Fruit fly (Drosophila melanogaster) whole organism, embryonic: Measurements from ENCODE around the gene CG43401.

Experiments used
- Antp ChIP-seq: fragments of 200-800 bp; sonication (Bioruptor generic); optimal IDR thresholded peaks from 3 replicates; lab custom pipeline; 2016; ENCODE audit warnings: missing biosample characterization, missing genetic modification characterization
- Atf-2 ChIP-seq: fragments of 200-800 bp; sonication (Bioruptor generic); optimal IDR thresholded peaks from 2 replicates; lab custom pipeline; 2016; ENCODE audit warnings: missing biosample characterization, missing genetic modification characterization
- Atf3 ChIP-seq: fragments of 200-800 bp; sonication (Bioruptor generic); optimal IDR thresholded peaks from 3 replicates; lab custom pipeline; 2016; ENCODE audit warnings: missing biosample characterization, missing genetic modification characterization
- Bdp1 ChIP-seq: fragments of 200-800 bp; sonication (Bioruptor generic); optimal IDR thresholded peaks from 3 replicates; lab custom pipeline; 2016; ENCODE audit warnings: missing biosample characterization, missing genetic modification characterization
- Bteb2 ChIP-seq: fragments of 200-800 bp; sonication (Bioruptor generic); optimal IDR thresholded peaks from 2 replicates; lab custom pipeline; 2016; ENCODE audit warnings: missing biosample characterization, missing genetic modification characterization
- CG11093 ChIP-seq: fragments of 200-800 bp; sonication (Bioruptor generic); IDR thresholded peaks from 3 replicates; pipeline ENCODE4 v1.3.6; 2022; ENCODE audit warnings: missing biosample characterization, missing genetic modification characterization
- CG11723 ChIP-seq: fragments of 200-800 bp; sonication (Bioruptor generic); optimal IDR thresholded peaks from 2 replicates; lab custom pipeline; 2017; ENCODE audit warnings: missing biosample characterization, mild to moderate bottlenecking, missing genetic modification characterization
- CG12659 ChIP-seq: fragments of 200-800 bp; sonication (Bioruptor generic); optimal IDR thresholded peaks from 3 replicates; lab custom pipeline; 2017; ENCODE audit warnings: mild to moderate bottlenecking, missing biosample characterization, missing genetic modification reagents, missing genetic modification characterization
- CG12942 ChIP-seq: fragments of 200-800 bp; sonication (Bioruptor generic); optimal IDR thresholded peaks from 3 replicates; lab custom pipeline; 2016; ENCODE audit warnings: missing biosample characterization, missing genetic modification characterization
- CG13424 ChIP-seq: fragments of 200-800 bp; sonication (Bioruptor generic); optimal IDR thresholded peaks from 2 replicates; lab custom pipeline; 2019; ENCODE audit warnings: missing biosample characterization, mild to moderate bottlenecking, missing genetic modification characterization, moderate library complexity
- CG13894 ChIP-seq: fragments of 200-800 bp; sonication (Bioruptor generic); optimal IDR thresholded peaks from 3 replicates; lab custom pipeline; 2018; ENCODE audit warnings: missing biosample characterization, mild to moderate bottlenecking, missing genetic modification characterization, moderate library complexity
- CG15479 ChIP-seq: fragments of 200-800 bp; sonication (Bioruptor generic); optimal IDR thresholded peaks from 3 replicates; lab custom pipeline; 2019; ENCODE audit warnings: missing biosample characterization, mild to moderate bottlenecking, missing genetic modification characterization, moderate library complexity
- CG1603 ChIP-seq: fragments of 200-800 bp; sonication (Bioruptor generic); optimal IDR thresholded peaks from 2 replicates; lab custom pipeline; 2019; ENCODE audit warnings: missing biosample characterization, mild to moderate bottlenecking, missing genetic modification characterization, moderate library complexity
- CG1647 ChIP-seq: fragments of 200-800 bp; sonication (Bioruptor generic); optimal IDR thresholded peaks from 3 replicates; lab custom pipeline; 2016; ENCODE audit warnings: missing biosample characterization, missing genetic modification characterization
- CG16815 ChIP-seq: fragments of 200-800 bp; sonication (Bioruptor generic); optimal IDR thresholded peaks from 3 replicates; lab custom pipeline; 2017; ENCODE audit warnings: missing biosample characterization, mild to moderate bottlenecking, missing genetic modification characterization
- CG18262 ChIP-seq: fragments of 200-800 bp; optimal IDR thresholded peaks from 3 replicates; lab custom pipeline; 2019; ENCODE audit warnings: missing biosample characterization, mild to moderate bottlenecking, missing genetic modification characterization, moderate library complexity
- CG2712 ChIP-seq: fragments of 200-800 bp; optimal IDR thresholded peaks from 3 replicates; lab custom pipeline; 2019; ENCODE audit warnings: missing biosample characterization, mild to moderate bottlenecking, missing genetic modification characterization, moderate library complexity
- CG31441 ChIP-seq: fragments of 200-800 bp; sonication (Bioruptor generic); IDR thresholded peaks from 2 replicates; pipeline ENCODE4 v1.3.6; 2022; ENCODE audit warnings: missing biosample characterization, missing genetic modification characterization
- CG5245 ChIP-seq: fragments of 200-800 bp; sonication (Bioruptor generic); optimal IDR thresholded peaks from 3 replicates; lab custom pipeline; 2016; ENCODE audit warnings: missing biosample characterization, missing genetic modification characterization
- CG6689 ChIP-seq: fragments of 200-800 bp; sonication (Bioruptor generic); IDR thresholded peaks from 2 replicates; pipeline ENCODE4 v1.3.6; 2022; ENCODE audit warnings: missing biosample characterization, missing genetic modification characterization
- CG7987 ChIP-seq: fragments of 200-800 bp; sonication (Bioruptor generic); optimal IDR thresholded peaks from 2 replicates; lab custom pipeline; 2018; ENCODE audit warnings: missing biosample characterization, mild to moderate bottlenecking, missing genetic modification characterization, moderate library complexity
- CkIIα-i1 ChIP-seq: fragments of 200-800 bp; sonication (Bioruptor generic); IDR thresholded peaks from 2 replicates; pipeline ENCODE4 v1.3.6; 2022; ENCODE audit warnings: missing biosample characterization, missing genetic modification characterization
- Doc3 ChIP-seq: fragments of 200-800 bp; sonication (Bioruptor generic); IDR thresholded peaks from 3 replicates; pipeline ENCODE4 v1.3.6; 2022; ENCODE audit warnings: missing biosample characterization, missing genetic modification characterization; ENCODE audit not compliant: partially characterized antibody
- Drgx ChIP-seq: fragments of 200-800 bp; sonication (Bioruptor generic); IDR thresholded peaks from 2 replicates; pipeline ENCODE4 v1.3.6; 2022; ENCODE audit warnings: missing biosample characterization, missing genetic modification characterization
- E2f2 ChIP-seq: fragments of 200-800 bp; sonication (Bioruptor generic); IDR thresholded peaks from 2 replicates; pipeline ENCODE4 v1.3.6; 2022; ENCODE audit warnings: missing biosample characterization, missing genetic modification characterization
- Hmr ChIP-seq: fragments of 200-800 bp; sonication (Bioruptor generic); optimal IDR thresholded peaks from 3 replicates; lab custom pipeline; 2017; ENCODE audit warnings: mild to moderate bottlenecking, missing biosample characterization, missing genetic modification reagents, missing genetic modification characterization
- Hr3 ChIP-seq: fragments of 200-800 bp; sonication (Bioruptor generic); optimal IDR thresholded peaks from 3 replicates; lab custom pipeline; 2016; ENCODE audit warnings: missing biosample characterization, missing genetic modification characterization
- Hr39 ChIP-seq: fragments of >200 bp; optimal IDR thresholded peaks from 2 replicates; lab custom pipeline; 2017
- Hr51 ChIP-seq, 2 experiments: fragments of 200-800 bp; sonication (Bioruptor generic); optimal IDR thresholded peaks; 2 replicates in 1 of 2; 3 replicates in 1 of 2; lab custom pipeline; 2016 to 2018; ENCODE audit warnings: missing biosample characterization in 2 of 2, missing genetic modification characterization in 2 of 2, mild to moderate bottlenecking in 1 of 2, moderate library complexity in 1 of 2
- Hsf ChIP-seq: fragments of 200-800 bp; sonication (Bioruptor generic); optimal IDR thresholded peaks from 3 replicates; lab custom pipeline; 2016; ENCODE audit warnings: missing biosample characterization, missing genetic modification characterization
- MTF-1 ChIP-seq: fragments of 200-800 bp; sonication (Bioruptor generic); optimal IDR thresholded peaks from 2 replicates; lab custom pipeline; 2018; ENCODE audit warnings: missing biosample characterization, mild to moderate bottlenecking, missing genetic modification characterization, borderline replicate concordance
- Nf-YA ChIP-seq: fragments of 200-800 bp; sonication (Bioruptor generic); IDR thresholded peaks from 2 replicates; pipeline ENCODE4 v1.3.6; 2022; ENCODE audit warnings: missing biosample characterization, missing genetic modification characterization
- Poxn ChIP-seq: fragments of 200-800 bp; sonication (Bioruptor generic); IDR thresholded peaks from 2 replicates; pipeline ENCODE4 v1.3.6; 2022; ENCODE audit warnings: missing biosample characterization, missing genetic modification characterization
- Ravus ChIP-seq: fragments of 200-800 bp; sonication (Bioruptor generic); IDR thresholded peaks from 2 replicates; pipeline ENCODE4 v1.3.6; 2022; ENCODE audit warnings: missing biosample characterization, missing genetic modification characterization
- Sry-β ChIP-seq: fragments of 200-800 bp; sonication (Bioruptor generic); optimal IDR thresholded peaks from 2 replicates; lab custom pipeline; 2018; ENCODE audit warnings: missing biosample characterization, mild to moderate bottlenecking, missing genetic modification characterization, moderate library complexity
- Trl ChIP-seq, 3 experiments: fragments of >200 bp in 2 of 3; fragments of 200-800 bp in 1 of 3; sonication (Bioruptor generic) in 1 of 3; optimal IDR thresholded peaks; 2 replicates in 1 of 3; 3 replicates in 2 of 3; lab custom pipeline; 2016 to 2017; ENCODE audit warnings: missing biosample characterization in 1 of 3, missing genetic modification characterization in 1 of 3
- al ChIP-seq: fragments of 200-800 bp; sonication (Bioruptor generic); IDR thresholded peaks from 2 replicates; pipeline ENCODE4 v1.3.6; 2022; ENCODE audit warnings: missing biosample characterization, missing genetic modification characterization
- eyg ChIP-seq: fragments of 200-800 bp; sonication (Bioruptor generic); optimal IDR thresholded peaks from 3 replicates; lab custom pipeline; 2016; ENCODE audit warnings: missing biosample characterization, missing genetic modification characterization
- fd102C ChIP-seq: fragments of 200-800 bp; sonication (Bioruptor generic); optimal IDR thresholded peaks from 2 replicates; lab custom pipeline; 2018; ENCODE audit warnings: missing biosample characterization, mild to moderate bottlenecking, missing genetic modification characterization, moderate library complexity
- fd64A ChIP-seq: fragments of 200-800 bp; sonication (Bioruptor generic); optimal IDR thresholded peaks from 3 replicates; lab custom pipeline; 2018; ENCODE audit warnings: missing biosample characterization, mild to moderate bottlenecking, missing genetic modification characterization
- fru ChIP-seq: fragments of >200 bp; optimal IDR thresholded peaks from 2 replicates; lab custom pipeline; 2017
- hkb ChIP-seq, 2 experiments: fragments of 200-800 bp in 1 of 2; fragments of >200 bp in 1 of 2; sonication (Bioruptor generic) in 1 of 2; IDR thresholded peaks in 1 of 2; optimal IDR thresholded peaks in 1 of 2; 2 replicates each; pipeline versions ENCODE4 v1.3.6 to Lab custom; 2017 to 2022; ENCODE audit warnings: missing biosample characterization in 1 of 2, missing genetic modification characterization in 1 of 2
- org-1 ChIP-seq: fragments of 200-800 bp; sonication (Bioruptor generic); optimal IDR thresholded peaks from 2 replicates; lab custom pipeline; 2017; ENCODE audit warnings: missing biosample characterization, missing genetic modification characterization
- scrt ChIP-seq: fragments of 200-800 bp; sonication (Bioruptor generic); optimal IDR thresholded peaks from 2 replicates; lab custom pipeline; 2018; ENCODE audit warnings: missing biosample characterization, mild to moderate bottlenecking, missing genetic modification characterization, moderate library complexity
- sima ChIP-seq: fragments of 200-800 bp; sonication (Bioruptor generic); optimal IDR thresholded peaks from 2 replicates; lab custom pipeline; 2016; ENCODE audit warnings: missing biosample characterization, missing genetic modification characterization
- slou ChIP-seq: fragments of 200-800 bp; sonication (Bioruptor generic); optimal IDR thresholded peaks from 3 replicates; lab custom pipeline; 2016; ENCODE audit warnings: missing biosample characterization, missing genetic modification characterization
- stc ChIP-seq: fragments of 200-800 bp; sonication (Bioruptor generic); IDR thresholded peaks from 2 replicates; pipeline ENCODE4 v1.3.6; 2022; ENCODE audit warnings: missing biosample characterization, missing genetic modification characterization
- tin ChIP-seq: fragments of 200-800 bp; sonication (Bioruptor generic); optimal IDR thresholded peaks from 3 replicates; lab custom pipeline; 2016; ENCODE audit warnings: missing biosample characterization, missing genetic modification characterization
- tup ChIP-seq: fragments of 200-800 bp; sonication (Bioruptor generic); optimal IDR thresholded peaks from 2 replicates; lab custom pipeline; 2016; ENCODE audit warnings: missing biosample characterization, mild to moderate bottlenecking, missing genetic modification characterization, moderate library complexity
- wor ChIP-seq: fragments of 200-800 bp; sonication (Bioruptor generic); IDR thresholded peaks from 2 replicates; pipeline ENCODE4 v1.3.6; 2022; ENCODE audit warnings: missing biosample characterization, missing genetic modification characterization

The CG43401 gene

dm6 chr2L:1426821-1427265 lies 1.4 kb upstream of the CG43401 start (continued):
- peak; percentile 81 for TF ChIP-seq CG16815 (GFP tag; lab: Kevin White, UChicago)
- TF ChIP-seq stc (GFP tag; lab: Robert Waterston, UW): peak; percentile 83
- no peak for TF ChIP-seq Poxn (GFP tag; lab: Robert Waterston, UW)
- TF ChIP-seq wor: peak; percentile 63; the same call in 1 of the 2 replicates
- TF ChIP-seq slou: peak; percentile 47
- TF ChIP-seq scrt (GFP tag; lab: Kevin White, UChicago): peak; percentile 14
- TF ChIP-seq CG11093: peak; percentile 69; the same call in 2 of the 3 replicates
- peak; percentile 67 for TF ChIP-seq CG5245 (GFP tag; lab: Kevin White, UChicago)
- peak; percentile 90 for TF ChIP-seq CG2712
- TF ChIP-seq Bdp1 (GFP tag; lab: Kevin White, UChicago): peak; percentile 40
- TF ChIP-seq hkb (optimal IDR thresholded peaks at IDR 0.05; lab: Kevin White, UChicago): no peak
- TF ChIP-seq hkb (GFP tag; IDR thresholded peaks at IDR 0.05; lab: Robert Waterston, UW): peak; percentile 79
- TF ChIP-seq CG13424 (tag; lab: Kevin White, UChicago): peak; percentile 52
- TF ChIP-seq eyg: no peak
- TF ChIP-seq E2f2 (GFP tag; lab: Robert Waterston, UW): peak; percentile 43; the same call in 1 of the 2 replicates
- no peak for TF ChIP-seq Hr39
- TF ChIP-seq Bteb2 (GFP tag; lab: Kevin White, UChicago): no peak
- TF ChIP-seq Hmr (GFP tag; lab: Kevin White, UChicago): peak; percentile 15
- TF ChIP-seq Hr3: peak; percentile 79
- no peak for TF ChIP-seq Antp (GFP tag; lab: Kevin White, UChicago)
- peak; percentile 74 for TF ChIP-seq tin (GFP tag; lab: Kevin White, UChicago)
- TF ChIP-seq CG7987 (GFP tag; lab: Kevin White, UChicago): no peak
- TF ChIP-seq CG11723 (GFP tag; lab: Kevin White, UChicago): peak; percentile 48
- peak; percentile 32 for TF ChIP-seq fd64A
- TF ChIP-seq tup: peak; percentile 21
- peak; percentile 41; the same call in 1 of the 2 replicates for TF ChIP-seq Drgx (GFP tag; lab: Robert Waterston, UW)
- TF ChIP-seq Trl (optimal IDR thresholded peaks at IDR 0.05; lab: Kevin White, UChicago): no peak
- TF ChIP-seq Trl (GFP tag; optimal IDR thresholded peaks at IDR 0.05; lab: Kevin White, UChicago): peak; percentile 44
- no peak for TF ChIP-seq Doc3
- peak; percentile 56; the same call in 1 of the 2 replicates for TF ChIP-seq Nf-YA (GFP tag; lab: Robert Waterston, UW)
- TF ChIP-seq CkIIα-i1: no peak
- TF ChIP-seq Hr51 (GFP tag; optimal IDR thresholded peaks at IDR 0.05; lab: Kevin White, UChicago): peak; percentile 29 to 70
- TF ChIP-seq Hsf (GFP tag; lab: Kevin White, UChicago): peak; percentile 65
- TF ChIP-seq CG12942: peak; percentile 33
- TF ChIP-seq fd102C: peak; percentile 4
- TF ChIP-seq CG31441: peak; percentile 86
- TF ChIP-seq CG12659: peak; percentile 54
- no peak for TF ChIP-seq fru (lab: Kevin White, UChicago)
- peak; percentile 11 for TF ChIP-seq CG1647 (GFP tag; lab: Kevin White, UChicago)
- TF ChIP-seq CG1603 (tag; lab: Kevin White, UChicago): peak; percentile 66
- TF ChIP-seq Ravus (GFP tag; lab: Robert Waterston, UW): no peak
- peak; percentile 34 for TF ChIP-seq MTF-1 (GFP tag; lab: Kevin White, UChicago)
- TF ChIP-seq CG13894 (tag; lab: Kevin White, UChicago): no peak
- TF ChIP-seq CG18262 (tag; lab: Kevin White, UChicago): peak; percentile 89
- peak; percentile 84 for TF ChIP-seq CG6689 (GFP tag; lab: Robert Waterston, UW)
- TF ChIP-seq Atf3: peak; percentile 31
- peak; percentile 14 for TF ChIP-seq Sry-β (GFP tag; lab: Kevin White, UChicago)
- TF ChIP-seq Atf-2 (GFP tag; lab: Kevin White, UChicago): no peak
- TF ChIP-seq CG15479 (GFP tag; lab: Kevin White, UChicago): no peak
- 0 out of 2 replicates have a peak, but pooled peaks have one; percentile 30 for TF ChIP-seq al (GFP tag; lab: Robert Waterston, UW)
- peak; percentile 52 for TF ChIP-seq org-1 (GFP tag; lab: Kevin White, UChicago)
- TF ChIP-seq sima (GFP tag; lab: Kevin White, UChicago): no peak
